Worm (Caenorhabditis elegans) whole organism, mixed stage, embryonic: Measurements from ENCODE around the gene unc-52.

Source experiments
- ces-1 ChIP-seq: fragments of 150-350 bp; optimal IDR thresholded peaks from 2 replicates; lab custom pipeline; 2014; ENCODE audit warnings: missing biosample characterization, missing genetic modification reagents, missing genetic modification characterization
- mep-1 ChIP-seq: fragments of 150-350 bp; optimal IDR thresholded peaks from 2 replicates; lab custom pipeline; 2017; ENCODE audit warnings: missing biosample characterization, missing genetic modification reagents, missing genetic modification characterization, inconsistent platforms

DNA sequence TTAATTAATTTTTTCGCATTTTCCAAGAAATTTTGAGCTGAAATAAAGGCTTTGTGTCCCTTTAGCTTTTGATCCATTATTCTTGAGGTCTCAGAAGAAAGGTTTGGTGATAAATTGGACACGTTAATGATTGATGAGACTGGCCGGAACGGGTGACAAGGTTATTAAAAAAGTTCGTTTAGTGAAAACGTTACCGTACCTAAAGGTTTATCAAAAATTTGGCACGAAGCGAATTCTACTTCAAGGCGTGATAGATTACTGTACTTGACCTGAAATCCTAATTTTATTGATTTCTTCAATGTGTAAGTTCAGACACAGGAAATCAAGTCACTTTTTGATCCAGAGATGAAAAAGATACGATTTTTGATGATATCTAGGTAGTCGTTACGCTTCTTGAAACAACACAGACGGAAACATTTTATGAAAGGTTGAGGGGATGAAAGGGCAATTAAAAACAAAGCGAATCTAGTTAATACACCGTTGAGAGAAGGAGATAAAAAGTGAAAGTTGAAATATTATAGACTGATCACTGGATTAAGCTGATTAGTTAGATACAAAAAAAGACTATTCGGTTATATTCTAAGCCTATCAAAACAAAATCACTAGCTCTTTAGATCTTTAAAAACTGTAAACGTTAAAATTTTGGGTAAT, 73.6 kb downstream of the unc-52 start:
- TF ChIP-seq ces-1 (no peak), mep-1 (tag; lab: Kevin White, UChicago) (no peak)
